Fruit fly (Drosophila melanogaster): Measurements from ENCODE around the gene CG43349.

DNA sequence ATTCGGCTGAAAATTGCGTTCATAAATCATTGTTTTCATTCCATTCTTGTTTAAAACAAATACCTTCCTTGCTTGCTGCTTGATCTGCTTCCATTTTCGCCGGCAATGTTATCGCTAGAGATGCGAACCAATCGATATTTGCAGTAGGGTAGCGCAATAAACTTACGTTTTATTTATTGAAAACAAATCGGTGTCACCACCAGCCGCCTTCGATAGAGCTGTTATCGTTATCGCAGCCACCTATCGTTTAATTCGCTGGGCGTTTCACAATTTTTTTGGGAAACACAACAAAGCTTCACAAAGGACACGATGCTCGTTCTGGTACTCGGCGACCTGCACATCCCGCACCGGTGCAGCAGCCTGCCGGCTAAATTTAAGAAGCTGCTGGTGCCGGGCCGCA, 49.5 kb upstream of the CG43349 start, which contains the start of the genes Tfb4 and Vps29:
- TF ChIP-seq CG17912 (GFP tag; optimal IDR thresholded peaks at IDR 0.05) (no peak), CG1024 (GFP tag; IDR thresholded peaks at IDR 0.05) (0 out of 2 replicates have a peak, but pooled peaks have one; percentile 32), danr (GFP tag; IDR thresholded peaks at IDR 0.05) (no peak), Mad (GFP tag; optimal IDR thresholded peaks at IDR 0.05) (no peak), CG13775 (GFP tag; optimal IDR thresholded peaks at IDR 0.05) (peak; percentile 9), gsb (GFP tag; IDR thresholded peaks at IDR 0.05) (no peak), CG7271 (tag; optimal IDR thresholded peaks at IDR 0.05) (peak; percentile 42), CG42726 (GFP tag; IDR thresholded peaks at IDR 0.05; ENCODE audit: partially characterized antibody) (peak; percentile 19; the same call in 1 of the 2 replicates), ac (GFP tag; optimal IDR thresholded peaks at IDR 0.05) (no peak), Rx (GFP tag; IDR thresholded peaks at IDR 0.05) (no peak), fd96Cb (tag; optimal IDR thresholded peaks at IDR 0.05) (no peak), dpn (GFP tag; optimal IDR thresholded peaks at IDR 0.05) (peak; percentile 28 to 73), CG3407 (GFP tag; optimal IDR thresholded peaks at IDR 0.05) (no peak), tx (GFP tag; optimal IDR thresholded peaks at IDR 0.05) (peak; percentile 7)

Measured in whole organism, embryonic.